Fruit fly (Drosophila melanogaster) Kc167 (cell line): ENCODE measurements around the gene HemK2.

ENCODE experiments used
- Myc ChIP-seq: fragments of >200 bp; optimal IDR thresholded peaks from 2 replicates; lab custom pipeline; 2017; ENCODE audit warnings: missing external identifiers
- Sin3A ChIP-seq: fragments of >200 bp; optimal IDR thresholded peaks from 2 replicates; lab custom pipeline; 2018; ENCODE audit warnings: missing external identifiers
- h ChIP-seq: fragments of >200 bp; optimal IDR thresholded peaks from 3 replicates; lab custom pipeline; 2018; ENCODE audit warnings: missing external identifiers
- insv ChIP-seq: fragments of >200 bp; optimal IDR thresholded peaks from 3 replicates; lab custom pipeline; 2018; ENCODE audit warnings: missing external identifiers
- psq ChIP-seq: fragments of >200 bp; optimal IDR thresholded peaks from 2 replicates; lab custom pipeline; 2017; ENCODE audit warnings: missing external identifiers
- ttk ChIP-seq: sonication (Bioruptor generic); optimal IDR thresholded peaks from 2 replicates; lab custom pipeline; 2017; ENCODE audit warnings: missing external identifiers

The HemK2 gene

DNA sequence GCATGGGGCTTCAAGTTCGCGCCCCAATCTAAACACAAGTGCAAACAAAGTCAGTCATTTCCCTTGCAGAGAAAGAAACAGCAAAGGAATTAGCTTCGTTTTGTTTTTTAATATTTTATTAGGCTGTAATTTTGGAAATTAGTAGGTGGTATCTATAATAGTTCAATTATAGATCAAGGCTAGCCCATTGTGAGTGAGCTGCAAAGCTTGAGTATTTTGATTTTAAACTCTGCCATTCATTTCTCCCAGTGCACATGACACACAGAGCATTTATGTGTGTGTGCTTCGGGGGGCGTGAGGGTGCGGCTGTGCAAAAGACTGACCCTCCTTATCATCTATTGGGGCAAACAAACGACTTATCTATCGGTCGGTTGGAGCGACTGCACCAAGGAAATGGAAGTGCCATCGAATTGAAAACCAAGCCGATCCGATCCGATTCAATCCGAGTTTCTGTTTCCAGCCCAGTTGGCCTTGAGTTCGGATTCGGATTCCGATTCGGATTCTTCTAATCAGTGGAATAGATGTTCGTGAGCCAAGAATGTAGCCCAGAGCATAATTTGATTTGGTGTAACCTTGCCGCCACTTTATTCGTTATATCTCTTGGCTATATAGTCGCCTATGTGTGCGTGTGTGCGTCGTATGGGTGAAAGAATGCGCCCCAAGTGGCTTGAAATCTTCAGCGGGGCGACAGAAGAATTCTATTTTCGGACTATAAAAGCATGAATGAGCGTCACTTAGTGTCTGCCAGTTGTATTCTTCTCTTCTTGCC lies 27.9 kb downstream of the HemK2 start:
- no peak for TF ChIP-seq insv
- no peak for TF ChIP-seq ttk (lab: Kevin White, UChicago)
- TF ChIP-seq Sin3A (lab: Kevin White, UChicago): no peak
- no peak for TF ChIP-seq Myc (lab: Kevin White, UChicago)

DNA sequence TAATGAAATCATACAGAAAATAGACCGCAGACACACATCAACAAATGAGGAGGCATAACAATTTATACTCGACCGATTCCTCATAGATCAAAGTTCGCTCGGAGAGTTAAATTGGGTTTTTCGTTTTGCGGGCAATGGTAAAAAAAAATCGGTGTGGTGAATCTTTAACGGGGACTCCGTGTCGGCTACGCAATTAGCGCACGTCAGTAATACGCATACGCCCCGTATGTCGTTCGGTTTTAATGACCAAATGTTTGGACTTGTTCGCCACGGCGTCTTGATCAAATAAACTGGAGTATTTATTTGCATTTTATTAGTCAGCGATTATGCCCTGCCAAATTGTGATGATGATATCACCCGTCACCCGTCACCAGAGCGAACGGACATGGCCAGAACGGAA lies 28.7 kb downstream of the HemK2 start:
- TF ChIP-seq Myc (lab: Kevin White, UChicago): no peak
- TF ChIP-seq ttk (lab: Kevin White, UChicago): no peak
- no peak for TF ChIP-seq insv
- no peak for TF ChIP-seq Sin3A (lab: Kevin White, UChicago)
- no peak for TF ChIP-seq psq (lab: Kevin White, UChicago)
- no peak for TF ChIP-seq h

- TF ChIP-seq Myc (lab: Kevin White, UChicago): no peak
- no peak for TF ChIP-seq h
- no peak for TF ChIP-seq insv
These were observed 29.6 kb downstream of the HemK2 start for dm6 chr2L:2729882-2730281.

DNA sequence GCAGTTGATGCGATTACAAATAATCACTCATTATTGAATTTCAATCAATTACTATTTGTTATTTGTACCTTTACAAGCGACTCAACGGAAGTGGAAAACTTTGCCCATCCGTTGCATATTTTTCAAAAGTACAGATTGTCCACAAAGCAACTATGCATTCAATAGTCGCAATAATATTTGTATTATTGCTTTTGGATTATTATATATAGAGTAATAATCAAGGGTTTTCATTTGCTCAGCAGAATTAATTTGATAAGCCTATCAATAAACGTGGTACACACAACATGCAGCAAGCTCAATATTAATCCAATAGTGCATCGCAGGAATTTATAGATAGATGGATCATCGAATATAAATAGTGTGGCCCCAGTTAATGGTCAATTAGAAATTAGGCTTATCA lies 30.9 kb downstream of the HemK2 start:
- no peak for TF ChIP-seq ttk (lab: Kevin White, UChicago)
- no peak for TF ChIP-seq Sin3A (lab: Kevin White, UChicago)
- TF ChIP-seq h: no peak
- TF ChIP-seq Myc (lab: Kevin White, UChicago): no peak
- TF ChIP-seq insv: no peak
- no peak for TF ChIP-seq psq (lab: Kevin White, UChicago)

- TF ChIP-seq Sin3A (lab: Kevin White, UChicago) (no peak), psq (lab: Kevin White, UChicago) (no peak), ttk (lab: Kevin White, UChicago) (no peak), h (no peak), insv (no peak), Myc (lab: Kevin White, UChicago) (no peak)
These were observed 31.7 kb downstream of the HemK2 start for dm6 chr2L:2727812-2728211.

DNA sequence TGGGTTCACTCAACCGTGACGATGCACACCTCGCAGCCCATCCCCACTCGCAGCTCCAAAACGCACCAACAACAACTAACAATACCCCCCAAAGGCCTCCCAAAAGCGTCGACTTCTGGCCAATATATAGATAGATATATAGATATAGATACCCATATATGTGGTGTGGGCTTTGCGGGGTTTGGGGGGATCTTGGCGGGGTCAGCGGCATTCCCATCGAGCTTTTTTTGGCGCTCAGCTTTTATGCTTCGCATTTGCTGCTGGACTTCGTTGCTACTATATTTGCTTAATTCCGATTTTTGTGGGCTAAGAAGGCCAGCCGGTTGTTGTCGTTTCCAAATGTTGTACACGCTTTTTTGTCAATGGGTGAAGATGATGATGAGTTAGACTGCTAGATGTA lies 32.1 kb downstream of the HemK2 start:
- TF ChIP-seq ttk (lab: Kevin White, UChicago): no peak
- TF ChIP-seq Myc (lab: Kevin White, UChicago): no peak
- no peak for TF ChIP-seq psq (lab: Kevin White, UChicago)
- TF ChIP-seq h: no peak
- TF ChIP-seq Sin3A (lab: Kevin White, UChicago): no peak
- TF ChIP-seq insv: no peak

DNA sequence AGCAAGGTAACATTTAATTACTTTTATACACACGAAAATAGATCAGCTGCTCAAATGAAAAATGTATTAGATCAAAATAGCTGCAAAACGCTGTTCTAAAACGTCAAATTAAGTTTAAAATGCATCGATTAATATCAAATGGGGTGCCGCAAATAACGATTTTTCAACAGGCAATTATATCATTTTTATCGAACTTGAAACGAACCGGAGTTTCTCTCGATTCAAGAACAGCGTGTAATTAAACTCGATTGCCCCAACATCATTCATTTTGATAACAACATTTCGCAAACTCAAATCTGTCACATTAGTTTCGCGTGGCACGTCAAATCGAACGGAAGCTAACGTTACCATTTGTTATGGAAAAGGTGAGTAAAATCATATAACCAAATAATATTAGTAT lies 34.1 kb downstream of the HemK2 start, which contains the start of gene CG31689:
Gene CG31689, plus strand, starts transcription at position 301 of the 400 bp plus-strand sequence.
- no peak for TF ChIP-seq Myc (lab: Kevin White, UChicago)
- TF ChIP-seq ttk (lab: Kevin White, UChicago): no peak
- TF ChIP-seq psq (lab: Kevin White, UChicago): no peak
- TF ChIP-seq h: no peak
- no peak for TF ChIP-seq Sin3A (lab: Kevin White, UChicago)
- TF ChIP-seq insv: no peak

dm6 chr2L:2724459-2724858 lies 35.0 kb downstream of the HemK2 start:
- TF ChIP-seq psq (lab: Kevin White, UChicago) (no peak), h (no peak), Myc (lab: Kevin White, UChicago) (no peak), Sin3A (lab: Kevin White, UChicago) (no peak), insv (no peak), ttk (lab: Kevin White, UChicago) (no peak)

DNA sequence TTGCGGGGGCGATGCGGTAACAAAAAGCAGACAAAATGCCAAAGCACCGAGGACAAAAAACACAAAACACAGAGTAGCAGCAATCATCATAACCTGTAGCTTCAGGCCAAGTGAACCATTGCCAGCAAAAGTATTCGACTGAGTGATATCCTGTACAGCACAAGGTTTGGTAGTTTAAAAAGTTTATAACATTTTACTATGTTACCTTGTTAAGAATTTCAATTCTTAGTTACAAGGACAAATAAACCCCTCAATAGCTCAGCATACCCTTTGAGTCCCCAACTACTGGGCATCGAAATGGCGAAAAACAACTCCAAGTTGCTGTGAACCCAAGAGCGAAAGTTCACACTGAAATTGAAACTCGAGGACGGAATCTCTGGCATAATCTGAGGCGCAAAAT lies 36.4 kb downstream of the HemK2 start:
- TF ChIP-seq psq (lab: Kevin White, UChicago) (no peak), Myc (lab: Kevin White, UChicago) (no peak), insv (no peak)

DNA sequence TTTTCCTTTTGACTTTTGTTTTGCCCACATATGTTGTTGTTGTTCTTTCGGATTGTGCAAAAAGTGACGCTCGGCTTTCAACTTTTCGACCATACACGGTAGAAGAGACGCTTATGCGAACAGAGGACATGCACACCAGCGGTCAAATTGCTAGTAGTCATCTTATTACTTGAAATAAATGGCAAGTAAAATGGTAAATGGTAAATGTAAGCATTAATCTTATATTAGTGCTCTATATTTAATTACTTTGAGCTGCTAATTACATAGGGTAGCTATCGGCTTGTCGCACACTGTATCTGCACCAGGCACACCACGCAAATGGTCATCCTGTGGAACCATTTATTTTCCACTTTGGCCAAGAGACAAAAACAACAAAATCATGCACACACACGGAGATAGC lies 38.2 kb downstream of the HemK2 start:
- TF ChIP-seq Myc (lab: Kevin White, UChicago) (no peak), Sin3A (lab: Kevin White, UChicago) (no peak), ttk (lab: Kevin White, UChicago) (no peak), h (no peak), insv (no peak), psq (lab: Kevin White, UChicago) (no peak)

DNA sequence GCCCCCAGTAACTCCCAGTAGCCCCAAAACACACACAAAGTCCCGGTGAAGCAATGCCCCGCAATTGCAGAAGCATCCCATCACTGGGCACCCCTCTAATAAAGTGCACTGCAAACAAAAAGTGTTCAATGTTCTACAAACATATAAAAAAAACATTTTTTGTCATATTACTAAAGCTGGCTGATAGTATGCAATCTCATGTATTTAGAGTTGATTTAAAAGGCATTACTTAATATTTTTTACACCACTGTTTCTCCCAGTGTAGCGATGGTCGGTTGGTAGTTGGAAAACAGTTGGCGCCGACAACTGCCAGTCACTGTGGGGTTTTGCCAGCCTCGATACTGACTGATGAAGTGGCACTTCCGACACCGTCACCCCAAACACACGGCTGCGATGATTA lies 39.1 kb downstream of the HemK2 start:
- TF ChIP-seq h (no peak), Sin3A (lab: Kevin White, UChicago) (no peak), insv (no peak), Myc (lab: Kevin White, UChicago) (no peak)
